Worm (Caenorhabditis elegans) whole organism, L4 larva: ENCODE results near the gene F38B2.6.

Experiments used
- aly-2 ChIP-seq: sonication (generic microtip); optimal IDR thresholded peaks from 2 replicates; lab custom pipeline; 2018; ENCODE audit warnings: missing biosample characterization, missing genetic modification characterization
- ama-1 ChIP-seq: fragments of 150-350 bp; optimal IDR thresholded peaks from 2 replicates; lab custom pipeline; 2014; ENCODE audit warnings: inconsistent platforms, mixed read lengths
- skn-1 ChIP-seq: fragments of 150-350 bp; optimal IDR thresholded peaks from 2 replicates; lab custom pipeline; 2014; ENCODE audit warnings: missing biosample characterization, missing genetic modification characterization
- ztf-11 ChIP-seq: fragments of 150-350 bp; optimal IDR thresholded peaks from 2 replicates; lab custom pipeline; 2014; ENCODE audit warnings: missing biosample characterization, missing genetic modification characterization

ce11 chrX:11329424-11329823 is 48.4 kb upstream of the F38B2.6 start, which contains the start of gene npr-9:
- TF ChIP-seq ztf-11: no peak
- no peak for TF ChIP-seq aly-2 (tag; lab: Kevin White, UChicago)
- TF ChIP-seq skn-1: no peak
- no peak for TF ChIP-seq ama-1
